Fruit fly (Drosophila melanogaster) whole organism, embryonic: ENCODE results near the gene put.

Experiments used
- Atf-2 ChIP-seq: fragments of 200-800 bp; sonication (Bioruptor generic); optimal IDR thresholded peaks from 2 replicates; lab custom pipeline; 2016; ENCODE audit warnings: missing biosample characterization, missing genetic modification characterization
- BEAF-32 ChIP-seq: fragments of 200-800 bp; sonication (Bioruptor generic); optimal IDR thresholded peaks from 3 replicates; lab custom pipeline; 2017; ENCODE audit warnings: missing biosample characterization, missing genetic modification characterization, mild to moderate bottlenecking, moderate library complexity, missing genetic modification reagents
- Bteb2 ChIP-seq: fragments of 200-800 bp; sonication (Bioruptor generic); optimal IDR thresholded peaks from 2 replicates; lab custom pipeline; 2016; ENCODE audit warnings: missing biosample characterization, missing genetic modification characterization
- CG10209 ChIP-seq: fragments of 200-800 bp; sonication (Bioruptor generic); optimal IDR thresholded peaks from 3 replicates; lab custom pipeline; 2017; ENCODE audit warnings: missing biosample characterization, mild to moderate bottlenecking, missing genetic modification characterization, missing genetic modification reagents
- CG1024 ChIP-seq: fragments of 200-800 bp; sonication (Bioruptor generic); IDR thresholded peaks from 2 replicates; pipeline ENCODE4 v1.3.6; 2022; ENCODE audit warnings: missing biosample characterization, missing genetic modification characterization
- CG10267 ChIP-seq: fragments of 200-800 bp; sonication (Bioruptor generic); optimal IDR thresholded peaks from 2 replicates; lab custom pipeline; 2018; ENCODE audit warnings: missing biosample characterization, mild to moderate bottlenecking, missing genetic modification characterization, moderate library complexity
- CG10366 ChIP-seq: fragments of 200-800 bp; sonication (Bioruptor generic); IDR thresholded peaks from 2 replicates; pipeline ENCODE4 v1.3.6; 2022; ENCODE audit warnings: missing biosample characterization, missing genetic modification characterization
- CG11695 ChIP-seq: fragments of 200-800 bp; sonication (Bioruptor generic); IDR thresholded peaks from 3 replicates; pipeline ENCODE4 v1.3.6; 2022; ENCODE audit warnings: missing biosample characterization, missing genetic modification characterization
- CG1233 ChIP-seq: fragments of 200-800 bp; sonication (Bioruptor generic); optimal IDR thresholded peaks from 4 replicates; lab custom pipeline; 2018; ENCODE audit warnings: missing biosample characterization, mild to moderate bottlenecking, missing genetic modification characterization
- CG12391 ChIP-seq: fragments of 200-800 bp; sonication (Bioruptor generic); optimal IDR thresholded peaks from 3 replicates; lab custom pipeline; 2018; ENCODE audit warnings: missing biosample characterization, mild to moderate bottlenecking, missing genetic modification characterization, moderate library complexity
- CG13424 ChIP-seq: fragments of 200-800 bp; sonication (Bioruptor generic); optimal IDR thresholded peaks from 2 replicates; lab custom pipeline; 2019; ENCODE audit warnings: missing biosample characterization, mild to moderate bottlenecking, missing genetic modification characterization, moderate library complexity
- CG14441 ChIP-seq: fragments of 200-800 bp; sonication (Bioruptor generic); IDR thresholded peaks from 2 replicates; pipeline ENCODE4 v1.3.6; 2022; ENCODE audit warnings: missing biosample characterization, missing genetic modification characterization
- CG1602 ChIP-seq: fragments of 200-800 bp; sonication (Bioruptor generic); optimal IDR thresholded peaks from 3 replicates; lab custom pipeline; 2016; ENCODE audit warnings: missing biosample characterization, missing genetic modification characterization
- CG17186 ChIP-seq: fragments of 200-800 bp; sonication (Bioruptor generic); optimal IDR thresholded peaks from 3 replicates; lab custom pipeline; 2017; ENCODE audit warnings: missing biosample characterization, missing genetic modification reagents, missing genetic modification characterization
- CG17385 ChIP-seq: fragments of 200-800 bp; sonication (Bioruptor generic); optimal IDR thresholded peaks from 3 replicates; lab custom pipeline; 2018; ENCODE audit warnings: missing biosample characterization, mild to moderate bottlenecking, missing genetic modification characterization
- CG2199 ChIP-seq: fragments of 200-800 bp; sonication (Bioruptor generic); IDR thresholded peaks from 3 replicates; pipeline ENCODE4 v1.3.6; 2022; ENCODE audit warnings: missing biosample characterization, missing genetic modification characterization
- CG32767 ChIP-seq: fragments of 200-800 bp; sonication (Bioruptor generic); IDR thresholded peaks from 2 replicates; pipeline ENCODE4 v1.3.6; 2022; ENCODE audit warnings: missing biosample characterization, missing genetic modification characterization
- CG3726 ChIP-seq: fragments of 200-800 bp; sonication (Bioruptor generic); IDR thresholded peaks from 3 replicates; pipeline ENCODE4, ENCODE4 v1.3.6; 2022; ENCODE audit warnings: missing biosample characterization, missing genetic modification characterization
- CG4424 ChIP-seq: fragments of 200-800 bp; sonication (Bioruptor generic); optimal IDR thresholded peaks from 3 replicates; lab custom pipeline; 2016; ENCODE audit warnings: missing biosample characterization, missing genetic modification characterization
- CG4707 ChIP-seq: fragments of 200-800 bp; sonication (Bioruptor generic); optimal IDR thresholded peaks from 2 replicates; lab custom pipeline; 2018; ENCODE audit warnings: missing biosample characterization, mild to moderate bottlenecking, missing genetic modification characterization, moderate library complexity
- CG6175 ChIP-seq: fragments of 200-800 bp; sonication (Bioruptor generic); IDR thresholded peaks from 3 replicates; pipeline ENCODE4 v1.3.6; 2022; ENCODE audit warnings: missing biosample characterization, missing genetic modification characterization
- CG6689 ChIP-seq: fragments of 200-800 bp; sonication (Bioruptor generic); IDR thresholded peaks from 2 replicates; pipeline ENCODE4 v1.3.6; 2022; ENCODE audit warnings: missing biosample characterization, missing genetic modification characterization
- D19A ChIP-seq: fragments of 200-800 bp; optimal IDR thresholded peaks from 3 replicates; lab custom pipeline; 2019; ENCODE audit warnings: missing biosample characterization, mild to moderate bottlenecking, missing genetic modification characterization, moderate library complexity
- Doc2 ChIP-seq: fragments of 200-800 bp; sonication (Bioruptor generic); IDR thresholded peaks from 2 replicates; pipeline ENCODE4 v1.3.6; 2022; ENCODE audit warnings: missing biosample characterization, missing genetic modification characterization
- ERR ChIP-seq: fragments of 200-800 bp; sonication (Bioruptor generic); optimal IDR thresholded peaks from 2 replicates; lab custom pipeline; 2016; ENCODE audit warnings: missing biosample characterization, missing genetic modification characterization
- HHEX ChIP-seq: fragments of 200-800 bp; sonication (Bioruptor generic); optimal IDR thresholded peaks from 3 replicates; lab custom pipeline; 2017; ENCODE audit warnings: missing biosample characterization, mild to moderate bottlenecking, missing genetic modification characterization, missing genetic modification reagents
- Hand ChIP-seq: fragments of 200-800 bp; sonication (Bioruptor generic); optimal IDR thresholded peaks from 2 replicates; lab custom pipeline; 2017; ENCODE audit warnings: mild to moderate bottlenecking, missing biosample characterization, missing genetic modification reagents, missing genetic modification characterization
- Hr78 ChIP-seq, 2 experiments: fragments of 200-800 bp in 1 of 2; fragments of >200 bp in 1 of 2; sonication (Bioruptor generic) in 1 of 2; optimal IDR thresholded peaks; 2 replicates each; lab custom pipeline; 2017 to 2019; ENCODE audit warnings: missing biosample characterization in 2 of 2, missing genetic modification characterization in 2 of 2, mild to moderate bottlenecking in 1 of 2, moderate library complexity in 1 of 2
- NC2α ChIP-seq: fragments of 200-800 bp; sonication (Bioruptor generic); optimal IDR thresholded peaks from 2 replicates; lab custom pipeline; 2016; ENCODE audit warnings: missing biosample characterization, missing genetic modification characterization
- Sox102F ChIP-seq: fragments of 200-800 bp; sonication (Bioruptor generic); optimal IDR thresholded peaks from 2 replicates; lab custom pipeline; 2018; ENCODE audit warnings: missing biosample characterization, mild to moderate bottlenecking, missing genetic modification characterization, moderate library complexity
- Stat92E ChIP-seq, 3 experiments: fragments of >200 bp in 2 of 3; fragments of 200-800 bp in 1 of 3; sonication (Bioruptor generic) in 1 of 3; optimal IDR thresholded peaks; 2 replicates each; lab custom pipeline; 2017 to 2019; ENCODE audit warnings: missing biosample characterization in 3 of 3, missing genetic modification characterization in 3 of 3, mild to moderate bottlenecking in 1 of 3, moderate library complexity in 1 of 3
- Usf ChIP-seq: fragments of 200-800 bp; sonication (Bioruptor generic); optimal IDR thresholded peaks from 2 replicates; lab custom pipeline; 2017; ENCODE audit warnings: missing genotype, missing biosample characterization, missing genetic modification characterization
- ase ChIP-seq: fragments of 200-800 bp; sonication (Bioruptor generic); IDR thresholded peaks from 3 replicates; pipeline ENCODE4 v1.3.6; 2022; ENCODE audit warnings: missing biosample characterization, missing genetic modification characterization
- ato ChIP-seq: fragments of 200-800 bp; sonication (Bioruptor generic); IDR thresholded peaks from 2 replicates; pipeline ENCODE4 v1.3.6; 2022; ENCODE audit warnings: missing biosample characterization, missing genetic modification characterization; ENCODE audit not compliant: partially characterized antibody
- bowl ChIP-seq: fragments of 200-800 bp; sonication (Bioruptor generic); IDR thresholded peaks from 2 replicates; pipeline ENCODE4 v1.3.6; 2022; ENCODE audit warnings: missing biosample characterization, missing genetic modification characterization
- btn ChIP-seq: fragments of 200-800 bp; sonication (Bioruptor generic); optimal IDR thresholded peaks from 2 replicates; lab custom pipeline; 2016; ENCODE audit warnings: missing biosample characterization, missing genetic modification characterization
- chn ChIP-seq: fragments of 200-800 bp; sonication (Bioruptor generic); optimal IDR thresholded peaks from 2 replicates; lab custom pipeline; 2016; ENCODE audit warnings: missing biosample characterization, missing genetic modification characterization
- fd64A ChIP-seq: fragments of 200-800 bp; sonication (Bioruptor generic); optimal IDR thresholded peaks from 3 replicates; lab custom pipeline; 2018; ENCODE audit warnings: missing biosample characterization, mild to moderate bottlenecking, missing genetic modification characterization
- gcm ChIP-seq: fragments of 200-800 bp; sonication (Bioruptor generic); optimal IDR thresholded peaks from 2 replicates; lab custom pipeline; 2019; ENCODE audit warnings: missing biosample characterization, mild to moderate bottlenecking, missing genetic modification characterization, moderate library complexity
- hkb ChIP-seq, 2 experiments: fragments of 200-800 bp in 1 of 2; fragments of >200 bp in 1 of 2; sonication (Bioruptor generic) in 1 of 2; IDR thresholded peaks in 1 of 2; optimal IDR thresholded peaks in 1 of 2; 2 replicates each; pipeline versions ENCODE4 v1.3.6 to Lab custom; 2017 to 2022; ENCODE audit warnings: missing biosample characterization in 1 of 2, missing genetic modification characterization in 1 of 2
- kni ChIP-seq: fragments of 200-800 bp; sonication (Bioruptor generic); optimal IDR thresholded peaks from 3 replicates; lab custom pipeline; 2017; ENCODE audit warnings: mild to moderate bottlenecking, missing biosample characterization, missing genetic modification reagents, missing genetic modification characterization
- lmd ChIP-seq: fragments of 200-800 bp; sonication (Bioruptor generic); IDR thresholded peaks from 2 replicates; pipeline ENCODE4 v1.3.6; 2022; ENCODE audit warnings: missing biosample characterization, missing genetic modification characterization
- lov ChIP-seq, 2 experiments: fragments of 200-800 bp in 1 of 2; fragments of >200 bp in 1 of 2; sonication (Bioruptor generic) in 1 of 2; IDR thresholded peaks in 1 of 2; optimal IDR thresholded peaks in 1 of 2; 2 replicates in 1 of 2; 3 replicates in 1 of 2; pipeline versions ENCODE4 v1.3.6 to Lab custom; 2017 to 2022; ENCODE audit warnings: missing biosample characterization in 1 of 2, missing genetic modification characterization in 1 of 2
- oc ChIP-seq: fragments of 200-800 bp; sonication (Bioruptor generic); optimal IDR thresholded peaks from 2 replicates; lab custom pipeline; 2018; ENCODE audit warnings: missing biosample characterization, mild to moderate bottlenecking, missing genetic modification characterization, moderate library complexity
- seq ChIP-seq: fragments of 200-800 bp; sonication (Bioruptor generic); IDR thresholded peaks from 2 replicates; pipeline ENCODE4 v1.3.6; 2022; ENCODE audit warnings: missing biosample characterization, missing genetic modification characterization
- sqz ChIP-seq: fragments of 200-800 bp; sonication (Bioruptor generic); optimal IDR thresholded peaks from 3 replicates; lab custom pipeline; 2018; ENCODE audit warnings: missing biosample characterization, mild to moderate bottlenecking, missing genetic modification characterization
- vvl ChIP-seq: fragments of 200-800 bp; sonication (Bioruptor generic); IDR thresholded peaks from 2 replicates; pipeline ENCODE4 v1.3.6; 2022; ENCODE audit warnings: missing biosample characterization, missing genetic modification characterization

Gene put

DNA sequence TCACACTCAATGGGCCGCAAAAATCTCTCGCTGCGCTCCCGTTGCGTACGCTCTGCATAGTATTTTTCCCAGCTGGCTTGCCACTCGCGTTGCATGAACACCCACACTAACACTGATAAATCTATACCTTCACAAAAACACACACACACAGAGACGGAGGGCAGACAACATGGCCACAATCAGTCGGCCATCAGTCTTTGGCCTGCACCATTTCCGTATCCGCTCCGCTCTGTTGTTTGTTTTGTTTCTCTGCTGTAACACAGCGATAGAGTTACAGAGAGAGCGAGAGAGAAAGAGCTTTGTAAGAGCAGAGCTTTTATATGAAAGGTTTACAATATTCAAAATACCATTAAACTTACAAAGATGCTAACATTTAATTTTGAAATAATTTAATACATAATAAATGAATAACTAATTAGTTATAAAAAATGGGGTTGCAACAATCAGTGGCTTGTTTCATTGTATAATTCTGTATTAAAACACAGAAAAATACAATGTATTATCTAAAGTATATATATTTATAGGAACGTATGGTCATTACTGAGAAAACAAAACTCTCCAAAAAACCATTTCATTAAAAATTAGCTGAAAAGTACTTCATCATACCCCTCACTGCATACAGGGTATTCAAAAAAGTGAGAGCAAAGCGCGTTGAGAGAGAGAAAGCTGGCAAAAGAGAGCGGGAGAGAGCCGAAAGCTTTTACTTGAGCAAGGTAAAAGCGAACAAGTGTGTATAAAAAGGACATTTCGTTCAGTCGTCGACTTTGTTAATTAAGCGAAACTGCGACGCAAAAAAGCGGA, 16.4 kb downstream of the put start, which contains the start of gene CG14853 (continued):
- TF ChIP-seq HHEX (GFP tag; lab: Kevin White, UChicago) (peak; percentile 57), CG3726 (GFP tag; lab: Robert Waterston, UW) (no peak), fd64A (GFP tag; lab: Kevin White, UChicago) (peak; percentile 85), CG10366 (GFP tag; lab: Robert Waterston, UW) (peak; percentile 80), kni (GFP tag; lab: Kevin White, UChicago) (peak; percentile 59), NC2α (GFP tag; lab: Kevin White, UChicago) (no peak), CG17385 (GFP tag; lab: Kevin White, UChicago) (peak; percentile 77), lmd (GFP tag; lab: Robert Waterston, UW) (peak; percentile 78), Sox102F (peak; percentile 97), CG10267 (tag; lab: Kevin White, UChicago) (peak; percentile 68), CG6689 (GFP tag; lab: Robert Waterston, UW) (peak; percentile 77), hkb (optimal IDR thresholded peaks at IDR 0.05; lab: Kevin White, UChicago) (no peak), hkb (GFP tag; IDR thresholded peaks at IDR 0.05; lab: Robert Waterston, UW) (peak; percentile 79), seq (peak; percentile 81; the same call in 1 of the 2 replicates), Bteb2 (no peak), CG17186 (GFP tag; lab: Kevin White, UChicago) (peak; percentile 40), Atf-2 (GFP tag; lab: Kevin White, UChicago) (no peak), CG1602 (GFP tag; lab: Kevin White, UChicago) (peak; percentile 81), lov (optimal IDR thresholded peaks at IDR 0.05; lab: Kevin White, UChicago) (no peak), lov (GFP tag; IDR thresholded peaks at IDR 0.05; lab: Robert Waterston, UW) (peak; percentile 77; the same call in 1 of the 3 replicates), CG2199 (GFP tag; lab: Robert Waterston, UW) (no peak), CG13424 (tag; lab: Kevin White, UChicago) (peak; percentile 92), btn (GFP tag; lab: Kevin White, UChicago) (peak; percentile 62), Usf (GFP tag; lab: Kevin White, UChicago) (peak; percentile 13), D19A (peak; percentile 76), CG1233 (GFP tag; lab: Kevin White, UChicago) (peak; percentile 72), CG4424 (peak; percentile 60), ato (GFP tag; lab: Robert Waterston, UW) (no peak), sqz (GFP tag; lab: Kevin White, UChicago) (peak; percentile 50), chn (GFP tag; lab: Kevin White, UChicago) (peak; percentile 14), Doc2 (GFP tag; lab: Robert Waterston, UW) (no peak), CG4707 (GFP tag; lab: Kevin White, UChicago) (peak; percentile 70), CG32767 (GFP tag; lab: Robert Waterston, UW) (peak; percentile 81), vvl (GFP tag; lab: Robert Waterston, UW) (peak; percentile 81), Hand (GFP tag; lab: Kevin White, UChicago) (peak; percentile 72), CG11695 (peak; percentile 72), BEAF-32 (GFP tag; lab: Kevin White, UChicago) (no peak), ERR (no peak), Stat92E (GFP tag; optimal IDR thresholded peaks at IDR 0.05; lab: Kevin White, UChicago) (no peak), Hr78 (GFP tag; optimal IDR thresholded peaks at IDR 0.05; lab: Kevin White, UChicago) (no peak), gcm (peak; percentile 71), CG6175 (GFP tag; lab: Robert Waterston, UW) (no peak), bowl (GFP tag; lab: Robert Waterston, UW) (peak; percentile 61; the same call in 1 of the 2 replicates), oc (tag; lab: Kevin White, UChicago) (peak; percentile 89), CG14441 (GFP tag; lab: Robert Waterston, UW) (peak; percentile 75), CG1024 (GFP tag; lab: Robert Waterston, UW) (no peak), ase (GFP tag; lab: Robert Waterston, UW) (peak; percentile 67; the same call in 2 of the 3 replicates), CG10209 (peak; percentile 85), CG12391 (tag; lab: Kevin White, UChicago) (peak; percentile 92)
